Fruit fly (Drosophila melanogaster): ENCODE measurements around the gene GILT2.
A peak's percentile ranks its signal among the peaks of the same experiment; 100 is the strongest.

The GILT2 gene

dm6 chr3R:23713901-23714300, 35.2 kb downstream of the GILT2 start:
- TF ChIP-seq dsf (GFP tag; optimal IDR thresholded peaks at IDR 0.05; ENCODE audit: borderline replicate concordance): peak; percentile 37
- TF ChIP-seq Rel (GFP tag; optimal IDR thresholded peaks at IDR 0.05): peak; percentile 22
- TF ChIP-seq Rel (tag; optimal IDR thresholded peaks at IDR 0.05): peak; percentile 21
- no peak for TF ChIP-seq lola (GFP tag; optimal IDR thresholded peaks at IDR 0.05)
- peak; percentile 88 for TF ChIP-seq OdsH (GFP tag; optimal IDR thresholded peaks at IDR 0.05)
- TF ChIP-seq Myc (optimal IDR thresholded peaks at IDR 0.05): no peak
- TF ChIP-seq brk (GFP tag; optimal IDR thresholded peaks at IDR 0.05): peak; percentile 72
- peak; percentile 65 for TF ChIP-seq woc (GFP tag; optimal IDR thresholded peaks at IDR 0.05)
- peak; percentile 90 for TF ChIP-seq h (GFP tag; optimal IDR thresholded peaks at IDR 0.05)
- peak; percentile 75 for TF ChIP-seq dmrt93B (GFP tag; optimal IDR thresholded peaks at IDR 0.05)
- TF ChIP-seq HLH106 (tag; optimal IDR thresholded peaks at IDR 0.05): peak; percentile 78
- TF ChIP-seq sv (GFP tag; optimal IDR thresholded peaks at IDR 0.05): peak; percentile 45
- no peak for TF ChIP-seq pan (optimal IDR thresholded peaks at IDR 0.05)
- no peak for TF ChIP-seq Hr83 (GFP tag; optimal IDR thresholded peaks at IDR 0.05; ENCODE audit: poor library complexity, severe bottlenecking)
- TF ChIP-seq rgr (GFP tag; optimal IDR thresholded peaks at IDR 0.05): peak; percentile 87
- TF ChIP-seq CG32264 (GFP tag; optimal IDR thresholded peaks at IDR 0.05): peak; percentile 61
- peak; percentile 74 for TF ChIP-seq CG9705 (GFP tag; optimal IDR thresholded peaks at IDR 0.05)
- TF ChIP-seq dl (GFP tag; optimal IDR thresholded peaks at IDR 0.05; ENCODE audit: insufficient read depth in 1 of 2, partially characterized antibody in 2 of 2): no peak
- no peak for TF ChIP-seq N (GFP tag; optimal IDR thresholded peaks at IDR 0.05)
- peak; percentile 76 for TF ChIP-seq psq (GFP tag; optimal IDR thresholded peaks at IDR 0.05)
- TF ChIP-seq GATAd (GFP tag; optimal IDR thresholded peaks at IDR 0.05): no peak
- peak; percentile 65 for TF ChIP-seq sage (GFP tag; optimal IDR thresholded peaks at IDR 0.05)
- TF ChIP-seq Vsx2 (GFP tag; optimal IDR thresholded peaks at IDR 0.05; ENCODE audit: partially characterized antibody): no peak
- no peak for TF ChIP-seq Dfd (GFP tag; optimal IDR thresholded peaks at IDR 0.05)
- no peak for TF ChIP-seq Hr78 (GFP tag; optimal IDR thresholded peaks at IDR 0.05)
- peak; percentile 86 for TF ChIP-seq Sp1 (GFP tag; optimal IDR thresholded peaks at IDR 0.05)
- TF ChIP-seq Abd-B (GFP tag; optimal IDR thresholded peaks at IDR 0.05): no peak
- peak; percentile 91 for TF ChIP-seq Hnf4 (GFP tag; optimal IDR thresholded peaks at IDR 0.05)
- TF ChIP-seq foxo (GFP tag; optimal IDR thresholded peaks at IDR 0.05): peak; percentile 55 to 88
- no peak for TF ChIP-seq Dif (GFP tag; optimal IDR thresholded peaks at IDR 0.05; ENCODE audit: partially characterized antibody)
- TF ChIP-seq fru (GFP tag; optimal IDR thresholded peaks at IDR 0.05): peak; percentile 87
- TF ChIP-seq br (GFP tag; optimal IDR thresholded peaks at IDR 0.05): peak; percentile 90
- TF ChIP-seq ey (GFP tag; optimal IDR thresholded peaks at IDR 0.05): peak; percentile 86
- TF ChIP-seq jim (GFP tag; optimal IDR thresholded peaks at IDR 0.05): no peak
- peak; percentile 83 for TF ChIP-seq Jra (GFP tag; optimal IDR thresholded peaks at IDR 0.05)
- peak; percentile 76 for TF ChIP-seq tai (GFP tag; optimal IDR thresholded peaks at IDR 0.05)
- TF ChIP-seq CrebA (GFP tag; optimal IDR thresholded peaks at IDR 0.05; ENCODE audit: borderline replicate concordance): no peak
- no peak for TF ChIP-seq usp (GFP tag; optimal IDR thresholded peaks at IDR 0.05)
- peak; percentile 10 for TF ChIP-seq Mio (GFP tag; optimal IDR thresholded peaks at IDR 0.05)

- TF ChIP-seq Hr78 (GFP tag; optimal IDR thresholded peaks at IDR 0.05): no peak
- TF ChIP-seq CrebA (GFP tag; optimal IDR thresholded peaks at IDR 0.05; ENCODE audit: borderline replicate concordance): peak; percentile 84
- TF ChIP-seq pan (optimal IDR thresholded peaks at IDR 0.05): no peak
Measured at dm6 chr3R:23714852-23715251, 36.2 kb downstream of the GILT2 start.

dm6 chr3R:23718297-23718941, 39.7 kb downstream of the GILT2 start, which contains the start of gene nau:
Gene nau, minus strand, starts transcription at chr3R:23718357.
- no peak for TF ChIP-seq CG32264 (GFP tag; optimal IDR thresholded peaks at IDR 0.05)
- no peak for TF ChIP-seq Hr78 (GFP tag; optimal IDR thresholded peaks at IDR 0.05)

All from whole organism, wandering third instar larva.